Fruit fly (Drosophila melanogaster): ENCODE results near the gene CG43861.

The CG43861 gene

DNA sequence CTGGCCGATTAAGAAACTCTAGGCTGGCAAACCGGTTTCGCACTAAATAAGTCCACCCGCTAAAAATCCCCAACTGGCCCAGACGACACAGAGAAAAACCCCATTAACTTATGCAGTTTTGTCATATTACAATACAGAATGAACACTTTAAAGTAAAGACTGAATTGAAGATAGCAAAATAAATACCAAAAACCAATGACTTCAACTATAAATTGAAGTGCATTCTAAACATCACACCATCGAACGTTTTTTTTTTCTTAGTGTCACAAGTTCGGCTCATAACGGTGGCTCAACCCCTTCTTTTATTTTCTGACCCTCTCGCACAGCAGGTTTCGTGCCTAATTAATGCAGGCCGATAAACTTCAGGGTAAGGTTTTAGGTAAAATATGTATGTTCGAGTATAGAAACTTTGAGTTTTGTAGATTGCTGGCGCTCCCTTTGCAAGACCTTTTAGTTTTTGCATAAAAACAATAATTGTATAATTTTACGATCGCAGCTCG lies 75.7 kb downstream of the CG43861 start (continued):
- TF ChIP-seq gsb-n (tag; optimal IDR thresholded peaks at IDR 0.05) (peak; percentile 69), CG6813 (GFP tag; optimal IDR thresholded peaks at IDR 0.05) (peak; percentile 76), CG18476 (GFP tag; optimal IDR thresholded peaks at IDR 0.05) (peak; percentile 39), Mrtf (GFP tag; IDR thresholded peaks at IDR 0.05) (peak; percentile 69; the same call in 1 of the 3 replicates), CG11093 (GFP tag; IDR thresholded peaks at IDR 0.05) (peak; percentile 89), ttk (GFP tag; IDR thresholded peaks at IDR 0.05) (peak; percentile 52), CG31441 (GFP tag; IDR thresholded peaks at IDR 0.05) (peak; percentile 71), Hey (tag; optimal IDR thresholded peaks at IDR 0.05) (no peak), CG8359 (GFP tag; optimal IDR thresholded peaks at IDR 0.05; ENCODE audit: borderline replicate concordance) (peak; percentile 24), nmo (GFP tag; optimal IDR thresholded peaks at IDR 0.05) (peak; percentile 28), CG7745 (tag; optimal IDR thresholded peaks at IDR 0.05) (no peak), grau (tag; optimal IDR thresholded peaks at IDR 0.05) (peak; percentile 82), gem (tag; optimal IDR thresholded peaks at IDR 0.05) (peak; percentile 92), nerfin-2 (GFP tag; IDR thresholded peaks at IDR 0.05; ENCODE audit: partially characterized antibody) (no peak), CG7372 (GFP tag; IDR thresholded peaks at IDR 0.05) (peak; percentile 81), Dek (tag; optimal IDR thresholded peaks at IDR 0.05) (peak; percentile 79), Lhr (GFP tag; optimal IDR thresholded peaks at IDR 0.05) (peak; percentile 16), CTCF (GFP tag; optimal IDR thresholded peaks at IDR 0.05) (no peak), CG10267 (tag; optimal IDR thresholded peaks at IDR 0.05) (peak; percentile 66), Mes4 (GFP tag; optimal IDR thresholded peaks at IDR 0.05) (peak; percentile 66), crp (GFP tag; optimal IDR thresholded peaks at IDR 0.05) (peak in 1 of 2 experiments; percentile 33), HmgD (GFP tag; optimal IDR thresholded peaks at IDR 0.05) (peak; percentile 68), rib (GFP tag; IDR thresholded peaks at IDR 0.05) (peak; percentile 88), dmrt99B (tag; optimal IDR thresholded peaks at IDR 0.05) (peak; percentile 82), tll (GFP tag; optimal IDR thresholded peaks at IDR 0.05) (no peak), Nf-YC (tag; optimal IDR thresholded peaks at IDR 0.05) (peak; percentile 37), CG7987 (GFP tag; optimal IDR thresholded peaks at IDR 0.05) (peak; percentile 39), run (tag; optimal IDR thresholded peaks at IDR 0.05) (peak; percentile 4), CG11560 (tag; IDR thresholded peaks at IDR 0.05) (no peak), Ets97D (GFP tag; optimal IDR thresholded peaks at IDR 0.05) (no peak), CG9817 (tag; optimal IDR thresholded peaks at IDR 0.05) (peak; percentile 79), tap (tag; optimal IDR thresholded peaks at IDR 0.05) (peak; percentile 58), dysf (GFP tag; IDR thresholded peaks at IDR 0.05) (peak; percentile 94), CG4617 (GFP tag; optimal IDR thresholded peaks at IDR 0.05; ENCODE audit: borderline replicate concordance) (peak; percentile 49), Side (GFP tag; optimal IDR thresholded peaks at IDR 0.05) (peak; percentile 91), CG3995 (GFP tag; optimal IDR thresholded peaks at IDR 0.05) (peak; percentile 58), luna (GFP tag; optimal IDR thresholded peaks at IDR 0.05) (peak; percentile 53), CG4360 (GFP tag; IDR thresholded peaks at IDR 0.05) (peak; percentile 63), CG5953 (GFP tag; IDR thresholded peaks at IDR 0.05) (peak; percentile 72), Poxn (GFP tag; IDR thresholded peaks at IDR 0.05) (peak; percentile 79), lola (GFP tag; optimal IDR thresholded peaks at IDR 0.05) (peak in 1 of 3 experiments; percentile 72), gro (GFP tag; optimal IDR thresholded peaks at IDR 0.05) (peak; percentile 30), Ets65A (GFP tag) (no peak), sob (GFP tag; IDR thresholded peaks at IDR 0.05) (peak; percentile 94), Sry-δ (GFP tag; optimal IDR thresholded peaks at IDR 0.05) (no peak), lbe (GFP tag; optimal IDR thresholded peaks at IDR 0.05) (peak; percentile 68), Hr78 (GFP tag; optimal IDR thresholded peaks at IDR 0.05) (peak in 1 of 2 experiments; percentile 33), trh (GFP tag; optimal IDR thresholded peaks at IDR 0.05) (peak; percentile 63), CG8388 (GFP tag; optimal IDR thresholded peaks at IDR 0.05) (peak; percentile 80), CG15011 (GFP tag; optimal IDR thresholded peaks at IDR 0.05) (peak; percentile 60)

Data from whole organism, embryonic.